Worm (Caenorhabditis elegans) whole organism, early embryonic: ENCODE data around the gene cTel54X.2.

Source experiments
- flt-1 ChIP-seq: fragments of 200-800 bp; sonication (Bioruptor generic); IDR thresholded peaks from 2 replicates; pipeline ENCODE4 v1.3.6; 2022; ENCODE audit warnings: missing genetic modification characterization, missing compliant biosample characterization
- hmg-4 ChIP-seq: fragments of 200-800 bp; sonication (Bioruptor generic); optimal IDR thresholded peaks from 2 replicates; lab custom pipeline; 2018; ENCODE audit warnings: mild to moderate bottlenecking, missing genetic modification characterization, missing compliant biosample characterization

ce11 chrIII:30399-30798 is 27.3 kb downstream of the cTel54X.2 start:
- TF ChIP-seq flt-1 (GFP tag; lab: Robert Waterston, UW) (no peak), hmg-4 (GFP tag; lab: Kevin White, UChicago) (no peak)
